Fruit fly (Drosophila melanogaster) whole organism, adult: ENCODE results near the gene alpha-Est6.

ENCODE experiments used
- CG11617 ChIP-seq: fragments of 200-800 bp; sonication (Bioruptor generic); optimal IDR thresholded peaks from 2 replicates; lab custom pipeline; 2017; ENCODE audit warnings: mild to moderate bottlenecking, missing biosample characterization, missing genetic modification reagents, missing genetic modification characterization
- CG12768 ChIP-seq: fragments of 200-800 bp; sonication (Bioruptor generic); optimal IDR thresholded peaks from 2 replicates; lab custom pipeline; 2017; ENCODE audit warnings: missing biosample characterization, missing genetic modification characterization, mild to moderate bottlenecking, moderate library complexity, missing genetic modification reagents
- CG14711 ChIP-seq: fragments of 200-800 bp; sonication (Bioruptor generic); optimal IDR thresholded peaks from 2 replicates; lab custom pipeline; 2018; ENCODE audit warnings: missing biosample characterization, mild to moderate bottlenecking, missing genetic modification characterization, moderate library complexity
- CG1620 ChIP-seq: fragments of 200-800 bp; sonication (Bioruptor generic); optimal IDR thresholded peaks from 2 replicates; lab custom pipeline; 2016; ENCODE audit warnings: missing biosample characterization, missing genetic modification characterization
- CG33017 ChIP-seq: fragments of 200-800 bp; sonication (Bioruptor generic); optimal IDR thresholded peaks from 2 replicates; lab custom pipeline; 2018; ENCODE audit warnings: missing biosample characterization, mild to moderate bottlenecking, missing genetic modification characterization, moderate library complexity
- CG5204 ChIP-seq: fragments of 200-800 bp; sonication (Bioruptor generic); optimal IDR thresholded peaks from 2 replicates; lab custom pipeline; 2016; ENCODE audit warnings: missing biosample characterization, missing genetic modification characterization
- CG7045 ChIP-seq: fragments of 200-800 bp; sonication (Bioruptor generic); optimal IDR thresholded peaks from 2 replicates; lab custom pipeline; 2017; ENCODE audit warnings: missing biosample characterization, mild to moderate bottlenecking, missing genetic modification characterization
- CG7101 ChIP-seq: fragments of 200-800 bp; sonication (Bioruptor generic); optimal IDR thresholded peaks from 2 replicates; lab custom pipeline; 2018; ENCODE audit warnings: missing biosample characterization, mild to moderate bottlenecking, missing genetic modification characterization, moderate library complexity
- Clk ChIP-seq: fragments of 200-800 bp; sonication (Bioruptor generic); optimal IDR thresholded peaks from 2 replicates; lab custom pipeline; 2017; ENCODE audit warnings: missing biosample characterization, missing genetic modification characterization
- Crg-1 ChIP-seq: fragments of 200-800 bp; sonication (Bioruptor generic); optimal IDR thresholded peaks from 2 replicates; lab custom pipeline; 2016; ENCODE audit warnings: missing biosample characterization, missing genetic modification characterization
- Hr96 ChIP-seq: fragments of 200-800 bp; sonication (Bioruptor generic); optimal IDR thresholded peaks from 2 replicates; lab custom pipeline; 2016; ENCODE audit warnings: missing biosample characterization, missing genetic modification characterization
- Mnt ChIP-seq: fragments of 200-800 bp; sonication (Bioruptor generic); optimal IDR thresholded peaks from 2 replicates; lab custom pipeline; 2016; ENCODE audit warnings: missing biosample characterization, mild to moderate bottlenecking, missing genetic modification characterization
- bab1 ChIP-seq: fragments of 200-800 bp; sonication (Bioruptor generic); optimal IDR thresholded peaks from 3 replicates; lab custom pipeline; 2019; ENCODE audit warnings: missing biosample characterization, mild to moderate bottlenecking, missing genetic modification characterization, moderate library complexity
- cic ChIP-seq: fragments of 200-800 bp; sonication (Bioruptor generic); optimal IDR thresholded peaks from 2 replicates; lab custom pipeline; 2017; ENCODE audit warnings: missing biosample characterization, mild to moderate bottlenecking, missing genetic modification characterization, moderate library complexity
- cnc ChIP-seq, 2 experiments: fragments of >200 bp; optimal IDR thresholded peaks; 2 replicates each; lab custom pipeline; 2017
- kay ChIP-seq: fragments of 200-800 bp; sonication (Bioruptor generic); peaks from one replicate; lab custom pipeline; 2016; ENCODE audit warnings: missing biosample characterization, missing genetic modification characterization, borderline replicate concordance
- ovo ChIP-seq: fragments of 200-800 bp; sonication (Bioruptor generic); optimal IDR thresholded peaks from 2 replicates; lab custom pipeline; 2016; ENCODE audit warnings: missing biosample characterization, missing genetic modification characterization
- pad ChIP-seq: fragments of 200-800 bp; sonication (Bioruptor generic); optimal IDR thresholded peaks from 3 replicates; lab custom pipeline; 2017; ENCODE audit warnings: missing biosample characterization, missing genetic modification characterization, mild to moderate bottlenecking, moderate library complexity, missing genetic modification reagents
- tj ChIP-seq: fragments of 200-800 bp; sonication (Bioruptor generic); optimal IDR thresholded peaks from 3 replicates; lab custom pipeline; 2017; ENCODE audit warnings: missing biosample characterization, mild to moderate bottlenecking, missing genetic modification characterization, moderate library complexity
- toe ChIP-seq: fragments of 200-800 bp; sonication (Bioruptor generic); optimal IDR thresholded peaks from 2 replicates; lab custom pipeline; 2016; ENCODE audit warnings: missing biosample characterization, missing genetic modification characterization

Gene alpha-Est6

DNA sequence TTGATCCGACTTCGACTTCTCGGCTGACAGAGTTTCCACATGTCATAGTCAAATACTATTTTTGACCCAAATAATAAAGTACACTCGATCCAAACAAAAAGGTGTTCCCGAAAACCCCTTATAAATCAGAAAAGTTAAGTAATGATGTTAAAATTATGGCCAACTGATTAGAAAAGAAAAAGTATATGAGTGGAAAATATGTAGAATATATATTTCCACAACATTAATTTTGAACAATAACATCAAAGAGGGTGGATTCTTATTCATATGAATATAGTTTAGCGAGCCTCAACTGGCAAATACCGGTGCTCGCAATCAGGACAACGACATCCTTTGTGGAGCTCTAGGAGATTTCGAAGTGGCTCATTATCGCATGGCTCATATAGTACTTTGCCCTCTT lies at the start of gene alpha-Est6:
Gene alpha-Est6 (minus strand): TSS at position 101 of the 400 bp plus-strand sequence.
- no peak for TF ChIP-seq Mnt (GFP tag; lab: Kevin White, UChicago)
- TF ChIP-seq CG7101 (tag; lab: Kevin White, UChicago): no peak
- TF ChIP-seq CG11617 (GFP tag; lab: Kevin White, UChicago): no peak
- no peak for TF ChIP-seq CG7045 (GFP tag; lab: Kevin White, UChicago)
- no peak for TF ChIP-seq Hr96 (GFP tag; lab: Kevin White, UChicago)
- TF ChIP-seq CG33017 (tag; lab: Kevin White, UChicago): no peak
- no peak for TF ChIP-seq CG1620 (GFP tag; lab: Kevin White, UChicago)
- TF ChIP-seq cnc (optimal IDR thresholded peaks at IDR 0.05; lab: Kevin White, UChicago): no peak
- no peak for TF ChIP-seq kay (GFP tag; lab: Kevin White, UChicago)
- no peak for TF ChIP-seq tj (GFP tag; lab: Kevin White, UChicago)
- TF ChIP-seq CG5204 (GFP tag; lab: Kevin White, UChicago): no peak
- TF ChIP-seq Crg-1 (GFP tag; lab: Kevin White, UChicago): no peak

DNA sequence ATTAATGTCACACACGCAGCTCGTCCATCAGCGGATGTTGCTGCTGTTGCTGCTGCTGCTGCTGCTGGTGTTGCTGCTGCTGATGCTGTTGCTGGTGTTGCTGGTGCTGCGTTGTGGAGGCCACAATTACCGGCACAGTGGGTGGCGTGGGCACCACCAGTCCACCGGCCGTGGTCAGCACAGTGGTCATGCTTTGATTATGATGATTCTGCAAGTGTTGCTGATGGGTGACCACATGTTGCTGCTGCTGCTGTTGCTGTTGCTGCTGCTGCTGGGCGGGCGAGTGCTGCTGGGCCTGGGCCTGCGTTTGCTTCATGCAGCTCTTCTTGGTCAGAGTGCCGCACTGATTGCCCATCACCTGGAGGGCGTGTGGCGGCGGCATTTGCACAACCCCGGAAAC lies 43.7 kb upstream of the alpha-Est6 start:
- TF ChIP-seq kay (GFP tag; lab: Kevin White, UChicago) (no peak), CG5204 (GFP tag; lab: Kevin White, UChicago) (no peak), Hr96 (GFP tag; lab: Kevin White, UChicago) (no peak), CG12768 (GFP tag; lab: Kevin White, UChicago) (no peak), bab1 (GFP tag; lab: Kevin White, UChicago) (no peak), Clk (GFP tag; lab: Kevin White, UChicago) (no peak), CG33017 (tag; lab: Kevin White, UChicago) (no peak), pad (GFP tag; lab: Kevin White, UChicago) (no peak), Crg-1 (GFP tag; lab: Kevin White, UChicago) (no peak), CG14711 (no peak), Mnt (GFP tag; lab: Kevin White, UChicago) (no peak), CG11617 (GFP tag; lab: Kevin White, UChicago) (no peak), cic (GFP tag; lab: Kevin White, UChicago) (no peak), tj (GFP tag; lab: Kevin White, UChicago) (no peak), ovo (no peak), cnc (optimal IDR thresholded peaks at IDR 0.05; lab: Kevin White, UChicago) (no peak), CG7045 (GFP tag; lab: Kevin White, UChicago) (no peak), CG7101 (tag; lab: Kevin White, UChicago) (no peak)

DNA sequence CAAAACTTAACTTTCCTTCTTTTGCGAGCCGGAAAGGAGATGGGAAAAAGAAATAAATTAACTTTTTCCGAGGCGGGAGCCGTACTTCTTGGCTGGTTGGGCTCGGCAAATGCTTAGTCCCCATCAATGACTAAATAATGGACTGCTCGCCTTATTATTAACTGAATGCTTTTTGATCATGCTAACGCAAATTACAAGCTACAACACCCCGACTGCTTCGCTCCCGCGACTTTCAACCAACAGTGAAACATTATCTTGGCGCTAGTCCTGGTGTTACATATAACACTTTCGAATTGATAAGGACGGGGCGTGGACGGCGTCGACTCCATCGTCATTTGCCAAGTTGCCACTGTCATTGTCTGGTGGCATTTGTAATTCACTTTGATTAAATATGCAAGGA lies 23.1 kb upstream of the alpha-Est6 start, which contains the start of gene CG45545:
Gene CG45545 (plus strand): TSS at position 301 of the 400 bp plus-strand sequence.
- TF ChIP-seq CG14711 (no peak), Hr96 (GFP tag; lab: Kevin White, UChicago) (no peak), Mnt (GFP tag; lab: Kevin White, UChicago) (no peak), Crg-1 (GFP tag; lab: Kevin White, UChicago) (no peak), pad (GFP tag; lab: Kevin White, UChicago) (no peak)

DNA sequence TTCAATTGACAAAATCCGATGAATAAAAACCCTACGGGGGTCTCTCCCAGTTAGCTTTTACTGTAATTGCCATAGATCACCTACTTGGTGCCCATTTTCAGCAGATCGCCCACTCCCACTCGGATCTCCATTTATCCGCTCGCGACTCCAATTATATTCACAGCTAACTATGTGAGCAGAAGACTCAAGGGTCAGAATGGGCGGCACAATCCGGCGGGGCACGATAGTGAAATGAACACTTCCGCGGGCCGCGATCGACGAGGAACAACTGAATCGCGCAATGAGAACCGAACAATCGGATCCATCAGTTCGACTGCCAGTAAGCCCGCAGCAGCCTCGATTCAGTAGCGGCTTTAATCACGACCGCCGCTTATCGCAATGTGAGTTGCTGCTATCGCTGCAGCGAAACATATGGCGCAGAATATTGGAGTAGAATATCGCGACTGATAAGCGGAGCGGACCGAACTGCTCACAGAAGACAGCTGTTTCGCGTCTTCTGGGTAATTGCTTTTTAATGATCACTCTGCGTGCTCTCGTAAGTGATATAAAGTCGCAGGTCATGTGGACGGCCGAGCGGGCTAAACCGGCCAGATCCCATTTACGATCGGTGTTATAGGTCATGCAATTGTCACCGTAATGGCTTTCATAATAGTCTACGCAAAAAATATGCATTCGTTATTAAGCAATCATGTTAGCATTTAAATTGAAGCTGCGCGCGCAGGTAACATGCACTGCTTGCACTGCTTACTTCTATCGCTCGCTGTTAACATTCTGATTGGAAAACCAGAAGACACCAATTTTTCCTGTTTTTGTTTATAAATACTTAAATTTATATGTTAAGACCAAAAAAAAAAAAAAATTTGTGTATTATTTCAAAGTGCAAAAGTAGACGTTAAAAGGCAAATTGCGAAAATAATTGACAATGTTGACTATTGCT lies 20.5 kb upstream of the alpha-Est6 start, which contains the start of gene alpha-Est1:
Gene alpha-Est1 (minus strand): TSS at position 317 of the 937 bp plus-strand sequence.
- TF ChIP-seq cic (GFP tag; lab: Kevin White, UChicago) (peak; percentile 38), pad (GFP tag; lab: Kevin White, UChicago) (no peak)

DNA sequence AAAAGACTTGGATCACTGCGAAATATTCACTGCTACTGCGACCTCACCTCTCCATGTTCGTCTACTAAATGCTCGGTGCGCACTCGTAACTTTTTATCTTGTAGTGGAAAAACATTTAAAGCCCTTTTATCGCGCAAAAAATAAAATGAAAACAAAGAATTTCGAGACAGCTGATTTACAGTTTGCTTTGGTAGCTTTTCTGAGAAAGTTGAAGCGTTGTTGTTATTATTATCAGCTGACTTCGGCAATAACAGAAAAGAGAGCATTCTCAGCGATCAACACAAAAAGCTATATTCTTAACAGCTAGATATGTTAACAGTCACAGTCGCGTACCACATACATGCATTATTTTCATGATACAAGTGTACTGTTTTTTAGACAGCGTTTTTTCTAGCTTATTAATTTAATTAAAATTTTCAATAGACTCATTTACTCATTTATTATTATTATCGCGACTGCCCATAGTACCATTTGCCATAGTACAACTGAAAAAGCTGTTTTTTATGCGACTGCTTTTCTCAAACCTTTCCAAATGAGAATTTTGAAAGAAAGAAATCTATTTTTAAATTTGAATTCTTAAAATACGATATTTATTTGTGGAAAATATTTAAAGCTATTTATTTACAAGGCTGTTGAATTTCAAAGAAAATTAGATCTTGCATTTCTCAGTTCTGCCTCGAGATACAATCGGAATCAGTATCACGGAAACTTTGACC lies 12.7 kb upstream of the alpha-Est6 start, which contains the start of the genes alpha-Est3 and alpha-Est2:
Gene alpha-Est3 (minus strand): TSS at position 487 of the 716 bp plus-strand sequence.
Gene alpha-Est2 (plus strand): TSS at position 666 of the 716 bp plus-strand sequence.
- TF ChIP-seq cic (GFP tag; lab: Kevin White, UChicago): peak; percentile 25
- no peak for TF ChIP-seq CG14711
- TF ChIP-seq bab1 (GFP tag; lab: Kevin White, UChicago): peak; percentile 26
- peak; percentile 27 for TF ChIP-seq tj (GFP tag; lab: Kevin White, UChicago)
- peak; percentile 78 for TF ChIP-seq kay (GFP tag; lab: Kevin White, UChicago)

DNA sequence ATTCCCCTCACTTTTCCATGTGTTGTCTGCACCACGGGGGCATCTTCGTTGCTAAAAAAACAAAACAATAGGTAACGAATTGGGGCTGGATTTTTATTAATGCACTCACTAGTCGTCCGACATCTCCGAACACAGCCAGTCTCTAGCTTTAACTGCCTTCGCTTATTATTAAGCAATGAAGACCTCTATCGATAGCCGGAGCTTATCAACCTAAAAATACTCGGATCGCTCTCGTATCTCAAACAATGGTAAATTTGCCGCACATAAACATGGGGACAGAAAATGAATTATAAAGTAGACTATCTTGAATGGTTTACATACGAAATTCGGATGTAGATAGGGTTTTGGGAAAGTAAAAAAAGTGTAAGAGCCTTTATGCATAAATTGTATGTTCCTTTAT lies 9.9 kb upstream of the alpha-Est6 start, which contains the start of gene alpha-Est4:
Gene alpha-Est4 (minus strand): TSS at position 181 of the 400 bp plus-strand sequence.
- no peak for TF ChIP-seq toe (GFP tag; lab: Kevin White, UChicago)
- no peak for TF ChIP-seq CG7101 (tag; lab: Kevin White, UChicago)
- no peak for TF ChIP-seq CG1620 (GFP tag; lab: Kevin White, UChicago)
